Worm (Caenorhabditis elegans) whole organism, L4 larva: ENCODE data around the gene C47E8.3.

Source experiments
- F10B5.3 ChIP-seq: sonication (generic microtip); optimal IDR thresholded peaks from 2 replicates; lab custom pipeline; 2016; ENCODE audit warnings: mild to moderate bottlenecking, missing genetic modification characterization, missing compliant biosample characterization
- F26F4.8 ChIP-seq: fragments of 200-800 bp; sonication (Bioruptor generic); conservative IDR thresholded peaks from 2 replicates; pipeline ENCODE4 v1.3.6; 2022; ENCODE audit warnings: missing genetic modification characterization, missing compliant biosample characterization
- F37D6.2 ChIP-seq: sonication (generic microtip); optimal IDR thresholded peaks from 2 replicates; lab custom pipeline; 2016; ENCODE audit warnings: mild to moderate bottlenecking, missing genetic modification characterization, missing compliant biosample characterization
- F49E8.2 ChIP-seq: sonication (generic microtip); optimal IDR thresholded peaks from 2 replicates; lab custom pipeline; 2016; ENCODE audit warnings: missing compliant biosample characterization, mild to moderate bottlenecking, missing genetic modification characterization, borderline replicate concordance
- Y48G9A.11 ChIP-seq: fragments of 200-800 bp; sonication (Bioruptor generic); IDR thresholded peaks from 2 replicates; pipeline ENCODE4 v1.3.6; 2022; ENCODE audit warnings: missing genetic modification reagents, missing genetic modification characterization, missing compliant biosample characterization
- Y75B8A.6 ChIP-seq: fragments of 200-800 bp; sonication (Bioruptor generic); IDR thresholded peaks from 2 replicates; pipeline ENCODE4 v1.3.6; 2022; ENCODE audit warnings: missing genetic modification reagents, missing genetic modification characterization, missing compliant biosample characterization
- ZK337.2 ChIP-seq: fragments of 200-800 bp; sonication (Bioruptor generic); IDR thresholded peaks from 2 replicates; pipeline ENCODE4 v1.3.6; 2022; ENCODE audit warnings: missing genetic modification reagents, missing genetic modification characterization, missing compliant biosample characterization
- aha-1 ChIP-seq: fragments of 150-350 bp; peaks from one replicate; lab custom pipeline; 2014; ENCODE audit warnings: missing biosample characterization, missing genetic modification characterization
- ceh-28 ChIP-seq: fragments of 150-350 bp; optimal IDR thresholded peaks from 2 replicates; lab custom pipeline; 2014; ENCODE audit warnings: missing biosample characterization, missing genetic modification reagents, missing genetic modification characterization
- ceh-82 ChIP-seq: sonication (generic microtip); optimal IDR thresholded peaks from 2 replicates; lab custom pipeline; 2017; ENCODE audit warnings: missing biosample characterization, missing genetic modification characterization
- daf-16 ChIP-seq, 3 experiments: sonication (generic microtip); optimal IDR thresholded peaks; 2 replicates each; lab custom pipeline; 2016 to 2017; ENCODE audit warnings: missing genetic modification characterization in 3 of 3, missing genetic modification reagents in 3 of 3, mild to moderate bottlenecking in 2 of 3, missing compliant biosample characterization in 2 of 3, missing biosample characterization in 1 of 3, moderate library complexity in 1 of 3
- dmd-9 ChIP-seq: fragments of 200-800 bp; sonication (Bioruptor generic); IDR thresholded peaks from 2 replicates; pipeline ENCODE4 v1.3.6; 2022; ENCODE audit warnings: missing genetic modification reagents, missing genetic modification characterization, missing compliant biosample characterization
- dpl-1 ChIP-seq: fragments of 150-350 bp; optimal IDR thresholded peaks from 2 replicates; lab custom pipeline; 2014; ENCODE audit warnings: missing biosample characterization, missing genetic modification reagents, missing genetic modification characterization
- dve-1 ChIP-seq: sonication (generic microtip); optimal IDR thresholded peaks from 2 replicates; lab custom pipeline; 2017; ENCODE audit warnings: antibody characterized with exemption, mild to moderate bottlenecking, missing genetic modification characterization, missing compliant biosample characterization; ENCODE audit not compliant: insufficient read depth
- fos-1 ChIP-seq: fragments of 150-350 bp; optimal IDR thresholded peaks from 2 replicates; lab custom pipeline; 2014; ENCODE audit warnings: missing biosample characterization, missing genetic modification characterization
- gei-8 ChIP-seq: fragments of 200-800 bp; sonication (Bioruptor generic); optimal IDR thresholded peaks from 2 replicates; lab custom pipeline; 2018; ENCODE audit warnings: mild to moderate bottlenecking, missing genetic modification characterization, missing compliant biosample characterization
- hlh-30 ChIP-seq: sonication (generic microtip); optimal IDR thresholded peaks from 2 replicates; lab custom pipeline; 2017; ENCODE audit warnings: antibody characterized with exemption, mild to moderate bottlenecking, missing genetic modification characterization, missing compliant biosample characterization; ENCODE audit not compliant: insufficient read depth
- lim-7 ChIP-seq: fragments of 200-800 bp; sonication (Bioruptor generic); IDR thresholded peaks from 2 replicates; pipeline ENCODE4 v1.3.6; 2022; ENCODE audit warnings: missing genetic modification characterization, missing compliant biosample characterization
- lin-1 ChIP-seq: fragments of 200-800 bp; sonication (Bioruptor generic); IDR thresholded peaks from 2 replicates; pipeline ENCODE4 v1.3.6; 2022; ENCODE audit warnings: missing genetic modification reagents, missing genetic modification characterization, missing compliant biosample characterization
- lin-29 ChIP-seq: fragments of 200-800 bp; sonication (Bioruptor generic); IDR thresholded peaks from 2 replicates; pipeline ENCODE4 v1.3.6; 2022; ENCODE audit warnings: missing genetic modification reagents, missing genetic modification characterization, missing compliant biosample characterization
- lin-38 ChIP-seq: fragments of 200-800 bp; sonication (Bioruptor generic); IDR thresholded peaks from 2 replicates; pipeline ENCODE4 v1.3.6; 2022; ENCODE audit warnings: missing genetic modification reagents, missing genetic modification characterization, missing compliant biosample characterization
- lin-39 ChIP-seq: fragments of 150-350 bp; optimal IDR thresholded peaks from 2 replicates; lab custom pipeline; 2014; ENCODE audit warnings: missing biosample characterization, missing genetic modification reagents, missing genetic modification characterization
- mep-1 ChIP-seq: fragments of 150-350 bp; sonication (generic microtip); optimal IDR thresholded peaks from 3 replicates; lab custom pipeline; 2014; ENCODE audit warnings: missing biosample characterization, missing genetic modification characterization
- nhr-111 ChIP-seq: fragments of 200-800 bp; sonication (Bioruptor generic); optimal IDR thresholded peaks from 2 replicates; lab custom pipeline; 2018; ENCODE audit warnings: mild to moderate bottlenecking, missing genetic modification characterization, missing compliant biosample characterization
- nhr-28 ChIP-seq: fragments of 150-350 bp; optimal IDR thresholded peaks from 2 replicates; lab custom pipeline; 2014; ENCODE audit warnings: missing biosample characterization, missing genetic modification characterization
- nhr-6 ChIP-seq: fragments of 150-350 bp; optimal IDR thresholded peaks from 2 replicates; lab custom pipeline; 2014; ENCODE audit warnings: missing biosample characterization, missing genetic modification characterization
- nhr-76 ChIP-seq: fragments of 150-350 bp; optimal IDR thresholded peaks from 2 replicates; lab custom pipeline; 2014; ENCODE audit warnings: missing biosample characterization, missing genetic modification characterization
- pqm-1 ChIP-seq: sonication (generic microtip); optimal IDR thresholded peaks from 2 replicates; lab custom pipeline; 2017; ENCODE audit warnings: missing biosample characterization, missing genetic modification characterization
- rbr-2 ChIP-seq: sonication (generic microtip); optimal IDR thresholded peaks from 2 replicates; lab custom pipeline; 2016; ENCODE audit warnings: missing genotype, missing genetic modification characterization, missing compliant biosample characterization
- sdz-12 ChIP-seq: fragments of 200-800 bp; sonication (Bioruptor generic); optimal IDR thresholded peaks from 2 replicates; lab custom pipeline; 2018; ENCODE audit warnings: mild to moderate bottlenecking, missing genetic modification characterization, missing compliant biosample characterization
- set-16 ChIP-seq: fragments of 200-800 bp; sonication (Bioruptor generic); IDR thresholded peaks from 2 replicates; pipeline ENCODE4 v1.3.6; 2022; ENCODE audit warnings: missing genetic modification reagents, missing genetic modification characterization, missing compliant biosample characterization
- unc-130 ChIP-seq: sonication (generic microtip); optimal IDR thresholded peaks from 2 replicates; lab custom pipeline; 2016; ENCODE audit warnings: missing genetic modification reagents, missing genetic modification characterization, missing compliant biosample characterization
- unc-62 ChIP-seq, 3 experiments: fragments of 150-350 bp in 1 of 3; sonication (generic microtip); optimal IDR thresholded peaks in 2 of 3; peaks in 1 of 3; 1 replicate in 1 of 3; 2 replicates in 2 of 3; lab custom pipeline; 2014 to 2017; ENCODE audit warnings: missing biosample characterization in 3 of 3, missing genetic modification characterization in 3 of 3, missing genetic modification reagents in 3 of 3, missing genotype in 1 of 3
- zfp-2 ChIP-seq: sonication (generic microtip); optimal IDR thresholded peaks from 2 replicates; lab custom pipeline; 2016; ENCODE audit warnings: mild to moderate bottlenecking, missing genetic modification characterization, missing compliant biosample characterization
- zip-11 ChIP-seq: fragments of 200-800 bp; sonication (Bioruptor generic); IDR thresholded peaks from 2 replicates; pipeline ENCODE4 v1.3.6; 2022; ENCODE audit warnings: missing genetic modification characterization, missing compliant biosample characterization
- zip-2 ChIP-seq: fragments of 150-350 bp; optimal IDR thresholded peaks from 2 replicates; lab custom pipeline; 2014; ENCODE audit warnings: missing biosample characterization, missing genetic modification characterization
- ztf-7 ChIP-seq: fragments of 150-350 bp; optimal IDR thresholded peaks from 2 replicates; lab custom pipeline; 2014; ENCODE audit warnings: missing biosample characterization, missing genetic modification characterization

Gene C47E8.3

DNA sequence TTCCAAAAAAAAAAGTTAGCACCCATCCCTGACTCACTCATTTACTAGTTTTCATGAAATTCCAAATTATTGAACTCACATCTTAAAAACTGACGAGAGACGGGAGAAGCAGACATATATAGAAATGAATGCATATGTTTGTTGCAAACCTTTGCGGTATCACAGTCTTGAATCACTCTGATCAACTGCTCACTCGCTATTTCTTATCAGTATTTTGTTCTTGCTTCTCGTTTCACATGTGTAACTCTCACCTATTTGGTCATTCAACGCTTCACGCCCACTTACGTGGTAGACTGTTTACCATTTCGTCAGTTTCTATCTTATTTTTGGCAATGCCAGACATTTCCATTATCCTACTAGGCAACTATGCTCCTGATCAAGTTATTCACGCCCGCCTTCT, 39.3 kb upstream of the C47E8.3 start, which contains the start of gene C54G10.1 (continued):
- TF ChIP-seq nhr-6 (tag; lab: Kevin White, UChicago) (peak; percentile 38), gei-8 (GFP tag; lab: Kevin White, UChicago) (no peak), unc-130 (no peak), ceh-82 (tag; lab: Kevin White, UChicago) (no peak), F26F4.8 (no peak), daf-16 (GFP tag; optimal IDR thresholded peaks at IDR 0.05; lab: Kevin White, UChicago) (no peak), daf-16 (tag; optimal IDR thresholded peaks at IDR 0.05; lab: Kevin White, UChicago) (peak; percentile 90), zip-2 (no peak), ceh-28 (no peak), dmd-9 (no peak), zfp-2 (tag; lab: Kevin White, UChicago) (no peak), pqm-1 (peak; percentile 65), dpl-1 (GFP tag; lab: Kevin White, UChicago) (no peak), set-16 (GFP tag; lab: Robert Waterston, UW) (no peak), zip-11 (GFP tag; lab: Robert Waterston, UW) (no peak), hlh-30 (tag; lab: Kevin White, UChicago) (peak; percentile 34), sdz-12 (GFP tag; lab: Kevin White, UChicago) (no peak), lin-1 (GFP tag; lab: Robert Waterston, UW) (no peak), ZK337.2 (GFP tag; lab: Robert Waterston, UW) (no peak), F10B5.3 (tag; lab: Kevin White, UChicago) (no peak), ztf-7 (tag; lab: Kevin White, UChicago) (no peak), rbr-2 (tag; lab: Kevin White, UChicago) (no peak), dve-1 (tag; lab: Kevin White, UChicago) (peak; percentile 47), nhr-111 (GFP tag; lab: Kevin White, UChicago) (no peak), lim-7 (GFP tag; lab: Robert Waterston, UW) (no peak), F49E8.2 (tag; lab: Kevin White, UChicago) (no peak), fos-1 (tag; lab: Kevin White, UChicago) (no peak), F37D6.2 (no peak), nhr-28 (tag; lab: Kevin White, UChicago) (peak; percentile 75), Y48G9A.11 (no peak), aha-1 (tag; lab: Kevin White, UChicago) (no peak), nhr-76 (tag; lab: Kevin White, UChicago) (no peak), lin-29 (GFP tag; lab: Robert Waterston, UW) (no peak), Y75B8A.6 (GFP tag; lab: Robert Waterston, UW) (no peak), mep-1 (tag; lab: Kevin White, UChicago) (no peak)

DNA sequence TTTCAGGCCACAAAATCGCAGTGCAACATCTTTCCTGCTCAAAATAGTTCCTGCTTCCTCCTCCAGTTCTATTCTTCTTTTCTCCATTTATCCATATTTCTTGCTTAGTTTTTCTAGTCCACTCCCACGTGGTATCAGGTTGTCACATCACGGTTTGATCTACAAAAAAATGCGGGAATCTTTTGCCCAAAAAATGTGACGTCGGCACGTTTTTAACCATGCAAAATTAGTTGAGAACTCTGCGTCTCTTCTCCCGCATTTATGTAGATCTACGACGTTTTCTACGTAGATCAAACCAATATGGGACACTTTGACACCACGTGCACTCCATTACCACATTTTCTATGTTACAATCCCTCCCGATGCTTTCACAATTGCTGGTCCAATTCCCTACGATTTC, 38.1 kb upstream of the C47E8.3 start:
- no peak for TF ChIP-seq lin-39
- peak in 1 of 2 experiments; percentile 87 for TF ChIP-seq unc-62 (GFP tag; optimal IDR thresholded peaks at IDR 0.05 in 1 of 2; lab: Kevin White, UChicago)
- no peak for TF ChIP-seq unc-62 (tag; optimal IDR thresholded peaks at IDR 0.05; lab: Kevin White, UChicago)
- TF ChIP-seq lin-38 (GFP tag; lab: Robert Waterston, UW), result 0 out of 2 replicates have a peak, but pooled peaks have one; percentile 16
